Fruit fly (Drosophila melanogaster): ENCODE measurements around the gene CG2617.

DNA sequence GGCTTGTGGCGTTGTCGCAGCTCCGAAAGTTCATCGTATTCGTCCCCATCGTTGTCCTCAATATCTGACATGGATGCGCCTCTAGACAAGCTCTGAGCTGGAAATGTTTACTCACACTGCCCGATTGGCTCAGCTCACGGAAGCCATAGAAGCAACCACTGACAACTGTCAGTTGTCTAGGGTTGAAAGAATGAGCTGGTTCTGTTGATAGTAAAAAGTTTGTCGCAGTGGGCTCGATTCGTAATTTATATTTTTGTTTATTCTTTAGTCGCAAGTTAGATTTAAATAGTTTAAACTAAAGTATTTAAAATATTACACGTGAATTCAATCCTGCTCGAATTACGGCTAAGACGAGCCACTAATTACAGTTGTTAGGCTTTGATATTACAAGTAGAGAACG, 48.0 kb downstream of the CG2617 start, which contains the start of gene CarT:
- TF ChIP-seq pan (optimal IDR thresholded peaks at IDR 0.05) (no peak), CG8478 (optimal IDR thresholded peaks at IDR 0.05) (no peak), Dll (optimal IDR thresholded peaks at IDR 0.05) (no peak)

Data from whole organism.